Worm (Caenorhabditis elegans) whole organism, L4/young adult: ENCODE results near the gene T09E8.4.

Source experiments
- W03F9.2 ChIP-seq: fragments of 150-350 bp; optimal IDR thresholded peaks from 2 replicates; lab custom pipeline; 2014; ENCODE audit warnings: missing biosample characterization, missing genetic modification characterization
- dao-5 ChIP-seq: sonication (generic microtip); optimal IDR thresholded peaks from 2 replicates; lab custom pipeline; 2016; ENCODE audit warnings: missing genotype, missing genetic modification characterization, moderate library complexity, missing compliant biosample characterization
- him-1 ChIP-seq: sonication (generic microtip); optimal IDR thresholded peaks from 2 replicates; lab custom pipeline; 2016; ENCODE audit warnings: missing genotype, missing genetic modification reagents, missing genetic modification characterization, missing compliant biosample characterization

The T09E8.4 gene

ce11 chrV:13179986-13180591 is 3.9 kb downstream of the T09E8.4 start, which contains the start of gene cni-1:
TSS of gene cni-1 (plus strand) at chrV:13180330.
- no peak for TF ChIP-seq him-1

ce11 chrV:13176814-13177213 is 7.2 kb downstream of the T09E8.4 start:
- TF ChIP-seq dao-5 (tag; lab: Kevin White, UChicago) (no peak), W03F9.2 (no peak), him-1 (no peak)

- TF ChIP-seq him-1 (no peak), dao-5 (tag; lab: Kevin White, UChicago) (no peak), W03F9.2 (peak; percentile 62)
Measured at ce11 chrV:13176117-13176753, 7.8 kb downstream of the T09E8.4 start, which contains the start of gene him-17. TSS of gene him-17 (plus strand) at chrV:13176711.

- TF ChIP-seq him-1 = no peak
- TF ChIP-seq dao-5 (tag; lab: Kevin White, UChicago) = no peak
- TF ChIP-seq W03F9.2 = no peak
Measured at ce11 chrV:13173718-13174117, 10.3 kb downstream of the T09E8.4 start.

- TF ChIP-seq him-1 (no peak), W03F9.2 (no peak), dao-5 (tag; lab: Kevin White, UChicago) (no peak)
Measured at ce11 chrV:13170497-13170896, 13.5 kb downstream of the T09E8.4 start.

ce11 chrV:13166582-13166981 is 17.5 kb downstream of the T09E8.4 start:
- no peak for TF ChIP-seq W03F9.2
- no peak for TF ChIP-seq dao-5 (tag; lab: Kevin White, UChicago)
- no peak for TF ChIP-seq him-1

ce11 chrV:13165244-13165643 is 18.8 kb downstream of the T09E8.4 start:
- no peak for TF ChIP-seq W03F9.2
- TF ChIP-seq dao-5 (tag; lab: Kevin White, UChicago) = no peak
- TF ChIP-seq him-1 = no peak

- TF ChIP-seq W03F9.2 (no peak), him-1 (no peak), dao-5 (tag; lab: Kevin White, UChicago) (no peak)
Measured at ce11 chrV:13163841-13164240, 20.2 kb downstream of the T09E8.4 start.

ce11 chrV:13162885-13163284 is 21.2 kb downstream of the T09E8.4 start:
- TF ChIP-seq W03F9.2 (no peak), him-1 (no peak), dao-5 (tag; lab: Kevin White, UChicago) (no peak)

ce11 chrV:13161052-13161451 is 23.0 kb downstream of the T09E8.4 start:
- TF ChIP-seq dao-5 (tag; lab: Kevin White, UChicago) = no peak
- TF ChIP-seq W03F9.2 = no peak
- TF ChIP-seq him-1 = no peak

- TF ChIP-seq dao-5 (tag; lab: Kevin White, UChicago) = no peak
- no peak for TF ChIP-seq W03F9.2
- TF ChIP-seq him-1 = no peak
Measured at ce11 chrV:13157073-13157472, 27.0 kb downstream of the T09E8.4 start.

- no peak for TF ChIP-seq him-1
- no peak for TF ChIP-seq W03F9.2
- TF ChIP-seq dao-5 (tag; lab: Kevin White, UChicago) = no peak
Measured at ce11 chrV:13154225-13154624, 29.8 kb downstream of the T09E8.4 start.

- TF ChIP-seq dao-5 (tag; lab: Kevin White, UChicago) (no peak), him-1 (no peak), W03F9.2 (no peak)
Measured at ce11 chrV:13152575-13152974, 31.5 kb downstream of the T09E8.4 start, which contains the start of gene noca-1. TSS of gene noca-1 (plus strand) at chrV:13152919.

ce11 chrV:13138681-13139080 is 45.4 kb downstream of the T09E8.4 start, which contains the start of gene dhc-3:
TSS of gene dhc-3 (plus strand) at chrV:13138981.
- TF ChIP-seq W03F9.2 (no peak), dao-5 (tag; lab: Kevin White, UChicago) (no peak), him-1 (no peak)

ce11 chrV:13137955-13138354 is 46.1 kb downstream of the T09E8.4 start, which contains the start of gene clec-41:
TSS of gene clec-41 (minus strand) at chrV:13138101.
- TF ChIP-seq dao-5 (tag; lab: Kevin White, UChicago) (no peak), W03F9.2 (no peak), him-1 (no peak)
